Fruit fly (Drosophila melanogaster): ENCODE measurements around the gene Cpr11A.

The Cpr11A gene

DNA sequence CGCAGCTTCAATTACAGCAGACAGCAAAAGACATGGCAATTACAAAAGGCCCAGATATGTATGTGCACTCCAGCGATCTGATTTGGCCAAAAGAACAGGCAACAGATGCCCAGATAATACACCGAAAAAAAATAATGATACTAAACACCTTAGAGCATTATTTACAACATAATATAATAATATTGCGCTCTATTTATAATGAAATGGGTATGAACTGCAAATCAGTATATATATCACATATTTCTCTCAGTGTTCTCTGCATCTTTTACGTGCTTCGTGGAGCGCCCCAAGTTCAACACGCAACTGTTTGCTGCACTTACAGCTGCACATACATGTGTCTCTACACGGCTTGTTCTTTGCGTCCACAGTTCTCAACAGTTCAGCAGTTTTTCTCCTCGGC lies 20.8 kb downstream of the Cpr11A start:
- TF ChIP-seq insv (optimal IDR thresholded peaks at IDR 0.05) (no peak), Sin3A (optimal IDR thresholded peaks at IDR 0.05) (no peak), ttk (optimal IDR thresholded peaks at IDR 0.05) (no peak), h (optimal IDR thresholded peaks at IDR 0.05) (no peak), psq (optimal IDR thresholded peaks at IDR 0.05) (no peak), Myc (optimal IDR thresholded peaks at IDR 0.05) (no peak)

dm6 chrX:12510750-12511649 lies 24.2 kb downstream of the Cpr11A start:
- TF ChIP-seq Sin3A (optimal IDR thresholded peaks at IDR 0.05): no peak
- TF ChIP-seq h (optimal IDR thresholded peaks at IDR 0.05): no peak
- no peak for TF ChIP-seq psq (optimal IDR thresholded peaks at IDR 0.05)
- no peak for TF ChIP-seq ttk (optimal IDR thresholded peaks at IDR 0.05)

DNA sequence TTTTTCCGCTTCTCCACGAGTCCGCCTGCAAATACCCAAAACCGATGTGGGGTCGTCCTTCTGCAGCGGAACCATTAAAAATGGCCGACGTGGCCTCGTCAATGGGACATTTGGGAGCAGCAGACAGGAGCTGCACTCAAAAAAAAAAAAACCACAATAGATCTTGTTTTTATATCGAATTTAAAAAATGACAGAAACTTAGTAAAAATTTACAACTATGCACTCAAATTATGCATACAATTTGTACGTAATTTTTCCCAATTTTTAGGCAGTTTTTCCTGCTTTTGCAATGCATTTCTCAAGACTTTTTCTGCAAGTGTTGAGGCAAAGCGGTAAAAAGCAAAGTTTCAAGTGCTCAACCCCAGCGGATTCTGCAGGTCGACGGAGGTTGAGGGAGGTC lies 46.8 kb downstream of the Cpr11A start:
- TF ChIP-seq psq (optimal IDR thresholded peaks at IDR 0.05): no peak
- no peak for TF ChIP-seq h (optimal IDR thresholded peaks at IDR 0.05)
- no peak for TF ChIP-seq ttk (optimal IDR thresholded peaks at IDR 0.05)
